Worm (Caenorhabditis elegans) whole organism, L4 larva: ENCODE results near the gene nhr-28.

Experiments
- F37D6.2 ChIP-seq: sonication (generic microtip); optimal IDR thresholded peaks from 2 replicates; lab custom pipeline; 2016; ENCODE audit warnings: mild to moderate bottlenecking, missing genetic modification characterization, missing compliant biosample characterization
- F44E2.7 ChIP-seq: fragments of 200-800 bp; sonication (Bioruptor generic); IDR thresholded peaks from 2 replicates; pipeline ENCODE4 v2.1.2; 2022; ENCODE audit warnings: missing genetic modification characterization, missing compliant biosample characterization
- R02D3.7 ChIP-seq: fragments of 150-350 bp; sonication (generic microtip); optimal IDR thresholded peaks from 3 replicates; lab custom pipeline; 2014; ENCODE audit warnings: missing biosample characterization, missing genetic modification characterization
- T20F7.1 ChIP-seq: fragments of 200-800 bp; sonication (Bioruptor generic); optimal IDR thresholded peaks from 2 replicates; lab custom pipeline; 2018; ENCODE audit warnings: mild to moderate bottlenecking, missing genetic modification characterization, missing compliant biosample characterization
- T26A8.4 ChIP-seq: fragments of 200-800 bp; sonication (Bioruptor generic); IDR thresholded peaks from 2 replicates; pipeline ENCODE4 v1.3.6; 2022; ENCODE audit warnings: missing genetic modification characterization, missing compliant biosample characterization
- Y48G9A.11 ChIP-seq: fragments of 200-800 bp; sonication (Bioruptor generic); IDR thresholded peaks from 2 replicates; pipeline ENCODE4 v1.3.6; 2022; ENCODE audit warnings: missing genetic modification reagents, missing genetic modification characterization, missing compliant biosample characterization
- Y75B8A.6 ChIP-seq: fragments of 200-800 bp; sonication (Bioruptor generic); IDR thresholded peaks from 2 replicates; pipeline ENCODE4 v1.3.6; 2022; ENCODE audit warnings: missing genetic modification reagents, missing genetic modification characterization, missing compliant biosample characterization
- ZK337.2 ChIP-seq: fragments of 200-800 bp; sonication (Bioruptor generic); IDR thresholded peaks from 2 replicates; pipeline ENCODE4 v1.3.6; 2022; ENCODE audit warnings: missing genetic modification reagents, missing genetic modification characterization, missing compliant biosample characterization
- aha-1 ChIP-seq: fragments of 150-350 bp; peaks from one replicate; lab custom pipeline; 2014; ENCODE audit warnings: missing biosample characterization, missing genetic modification characterization
- aly-2 ChIP-seq: sonication (generic microtip); optimal IDR thresholded peaks from 2 replicates; lab custom pipeline; 2018; ENCODE audit warnings: missing biosample characterization, missing genetic modification characterization
- ama-1 ChIP-seq: fragments of 150-350 bp; optimal IDR thresholded peaks from 2 replicates; lab custom pipeline; 2014; ENCODE audit warnings: inconsistent platforms, mixed read lengths
- ceh-32 ChIP-seq: sonication (generic microtip); optimal IDR thresholded peaks from 2 replicates; lab custom pipeline; 2016; ENCODE audit warnings: mild to moderate bottlenecking, missing genetic modification characterization, missing compliant biosample characterization; ENCODE audit not compliant: poor library complexity
- ceh-44 ChIP-seq: fragments of 200-800 bp; sonication (Bioruptor generic); IDR thresholded peaks from 2 replicates; pipeline ENCODE4 v1.3.6; 2022; ENCODE audit warnings: missing genetic modification reagents, missing genetic modification characterization, missing compliant biosample characterization
- daf-16 ChIP-seq, 3 experiments: sonication (generic microtip); optimal IDR thresholded peaks; 2 replicates each; lab custom pipeline; 2016 to 2017; ENCODE audit warnings: missing genetic modification characterization in 3 of 3, missing genetic modification reagents in 3 of 3, mild to moderate bottlenecking in 2 of 3, missing compliant biosample characterization in 2 of 3, missing biosample characterization in 1 of 3, moderate library complexity in 1 of 3
- daf-19 ChIP-seq: fragments of 200-800 bp; sonication (Bioruptor generic); conservative IDR thresholded peaks from 2 replicates; pipeline ENCODE4 v1.3.6; 2022; ENCODE audit warnings: missing genetic modification characterization, missing compliant biosample characterization
- daf-8 ChIP-seq: fragments of 200-800 bp; sonication (Bioruptor generic); IDR thresholded peaks from 2 replicates; pipeline ENCODE4 v1.3.6; 2022; ENCODE audit warnings: missing genetic modification characterization, missing compliant biosample characterization
- dmd-8 ChIP-seq: fragments of 200-800 bp; sonication (Bioruptor generic); IDR thresholded peaks from 2 replicates; pipeline ENCODE4 v1.3.6; 2022; ENCODE audit warnings: missing genetic modification characterization, missing compliant biosample characterization
- dmd-9 ChIP-seq: fragments of 200-800 bp; sonication (Bioruptor generic); IDR thresholded peaks from 2 replicates; pipeline ENCODE4 v1.3.6; 2022; ENCODE audit warnings: missing genetic modification reagents, missing genetic modification characterization, missing compliant biosample characterization
- dpl-1 ChIP-seq: fragments of 150-350 bp; optimal IDR thresholded peaks from 2 replicates; lab custom pipeline; 2014; ENCODE audit warnings: missing biosample characterization, missing genetic modification reagents, missing genetic modification characterization
- dve-1 ChIP-seq: sonication (generic microtip); optimal IDR thresholded peaks from 2 replicates; lab custom pipeline; 2017; ENCODE audit warnings: antibody characterized with exemption, mild to moderate bottlenecking, missing genetic modification characterization, missing compliant biosample characterization; ENCODE audit not compliant: insufficient read depth
- egl-27 ChIP-seq: sonication (generic microtip); optimal IDR thresholded peaks from 3 replicates; lab custom pipeline; 2017; ENCODE audit warnings: missing biosample characterization, missing genetic modification reagents, missing genetic modification characterization
- egl-43 ChIP-seq: fragments of 200-800 bp; sonication (Bioruptor generic); IDR thresholded peaks from 2 replicates; pipeline ENCODE4 v1.3.6; 2022; ENCODE audit warnings: missing genetic modification reagents, missing genetic modification characterization, missing compliant biosample characterization
- hlh-11 ChIP-seq: fragments of 200-800 bp; sonication (Bioruptor generic); optimal IDR thresholded peaks from 2 replicates; lab custom pipeline; 2018; ENCODE audit warnings: mild to moderate bottlenecking, missing genetic modification characterization, missing compliant biosample characterization
- hmg-1.1 ChIP-seq: fragments of 200-800 bp; sonication (Bioruptor generic); IDR thresholded peaks from 2 replicates; pipeline ENCODE4 v1.3.6; 2022; ENCODE audit warnings: missing genetic modification reagents, missing genetic modification characterization, missing compliant biosample characterization
- lim-7 ChIP-seq: fragments of 200-800 bp; sonication (Bioruptor generic); IDR thresholded peaks from 2 replicates; pipeline ENCODE4 v1.3.6; 2022; ENCODE audit warnings: missing genetic modification characterization, missing compliant biosample characterization
- lin-13 ChIP-seq: fragments of 150-350 bp; optimal IDR thresholded peaks from 2 replicates; lab custom pipeline; 2014; ENCODE audit warnings: missing biosample characterization, missing genetic modification reagents, missing genetic modification characterization
- lin-39 ChIP-seq: fragments of 150-350 bp; optimal IDR thresholded peaks from 2 replicates; lab custom pipeline; 2014; ENCODE audit warnings: missing biosample characterization, missing genetic modification reagents, missing genetic modification characterization
- mdl-1 ChIP-seq, 2 experiments: fragments of 150-350 bp in 1 of 2; sonication (generic microtip) in 1 of 2; optimal IDR thresholded peaks; 2 replicates each; lab custom pipeline; 2014 to 2017; ENCODE audit warnings: missing biosample characterization in 2 of 2, missing genetic modification characterization in 2 of 2
- mxl-2 ChIP-seq: fragments of 200-800 bp; sonication (Bioruptor generic); conservative IDR thresholded peaks from 2 replicates; pipeline ENCODE4 v1.3.6; 2022; ENCODE audit warnings: missing genetic modification reagents, missing genetic modification characterization, missing compliant biosample characterization
- mxl-3 ChIP-seq: fragments of 200-800 bp; sonication (Bioruptor generic); optimal IDR thresholded peaks from 2 replicates; lab custom pipeline; 2018; ENCODE audit warnings: mild to moderate bottlenecking, missing genetic modification characterization, missing compliant biosample characterization
- nhr-111 ChIP-seq: fragments of 200-800 bp; sonication (Bioruptor generic); optimal IDR thresholded peaks from 2 replicates; lab custom pipeline; 2018; ENCODE audit warnings: mild to moderate bottlenecking, missing genetic modification characterization, missing compliant biosample characterization
- nhr-6 ChIP-seq: fragments of 150-350 bp; optimal IDR thresholded peaks from 2 replicates; lab custom pipeline; 2014; ENCODE audit warnings: missing biosample characterization, missing genetic modification characterization
- nhr-76 ChIP-seq: fragments of 150-350 bp; optimal IDR thresholded peaks from 2 replicates; lab custom pipeline; 2014; ENCODE audit warnings: missing biosample characterization, missing genetic modification characterization
- pha-4 ChIP-seq, 2 experiments: fragments of 150-350 bp in 1 of 2; fragments of 200-800 bp in 1 of 2; sonication (Bioruptor generic) in 1 of 2; IDR thresholded peaks in 1 of 2; optimal IDR thresholded peaks in 1 of 2; 2 replicates each; pipeline versions ENCODE4 v1.3.6 to Lab custom; 2014 to 2022; ENCODE audit warnings: missing genetic modification characterization in 2 of 2, missing genetic modification reagents in 2 of 2, missing biosample characterization in 1 of 2, missing compliant biosample characterization in 1 of 2
- pqm-1 ChIP-seq: sonication (generic microtip); optimal IDR thresholded peaks from 2 replicates; lab custom pipeline; 2017; ENCODE audit warnings: missing biosample characterization, missing genetic modification characterization
- set-16 ChIP-seq: fragments of 200-800 bp; sonication (Bioruptor generic); IDR thresholded peaks from 2 replicates; pipeline ENCODE4 v1.3.6; 2022; ENCODE audit warnings: missing genetic modification reagents, missing genetic modification characterization, missing compliant biosample characterization
- snpc-1.2 ChIP-seq: fragments of 200-800 bp; sonication (Bioruptor generic); IDR thresholded peaks from 2 replicates; pipeline ENCODE4 v1.3.6; 2022; ENCODE audit warnings: missing genetic modification reagents, missing genetic modification characterization, missing compliant biosample characterization
- snpc-4 ChIP-seq: fragments of 150-350 bp; optimal IDR thresholded peaks from 2 replicates; lab custom pipeline; 2014; ENCODE audit warnings: missing biosample characterization, missing genetic modification characterization
- spr-1 ChIP-seq: sonication (generic microtip); optimal IDR thresholded peaks from 2 replicates; lab custom pipeline; 2016; ENCODE audit warnings: mild to moderate bottlenecking, missing genetic modification characterization, missing compliant biosample characterization
- tra-1 ChIP-seq: fragments of 200-800 bp; sonication (Bioruptor generic); IDR thresholded peaks from 2 replicates; pipeline ENCODE4 v1.3.6; 2022; ENCODE audit warnings: missing genetic modification reagents, missing genetic modification characterization, missing compliant biosample characterization
- unc-39 ChIP-seq: sonication (generic microtip); optimal IDR thresholded peaks from 2 replicates; lab custom pipeline; 2017; ENCODE audit warnings: missing biosample characterization, missing genetic modification characterization
- zag-1 ChIP-seq: fragments of 150-350 bp; optimal IDR thresholded peaks from 2 replicates; lab custom pipeline; 2014; ENCODE audit warnings: missing biosample characterization, missing genetic modification characterization
- zfp-2 ChIP-seq: sonication (generic microtip); optimal IDR thresholded peaks from 2 replicates; lab custom pipeline; 2016; ENCODE audit warnings: mild to moderate bottlenecking, missing genetic modification characterization, missing compliant biosample characterization
- zip-11 ChIP-seq: fragments of 200-800 bp; sonication (Bioruptor generic); IDR thresholded peaks from 2 replicates; pipeline ENCODE4 v1.3.6; 2022; ENCODE audit warnings: missing genetic modification characterization, missing compliant biosample characterization

The nhr-28 gene

ce11 chrX:16402303-16402702, 47.5 kb downstream of the nhr-28 start (continued):
- TF ChIP-seq snpc-1.2 (GFP tag; lab: Robert Waterston, UW) (no peak), nhr-111 (GFP tag; lab: Kevin White, UChicago) (no peak), dpl-1 (no peak)

ce11 chrX:16402787-16403186, 48.0 kb downstream of the nhr-28 start:
- TF ChIP-seq pha-4 (GFP tag; IDR thresholded peaks at IDR 0.05; lab: Robert Waterston, UW) (0 out of 2 replicates have a peak, but pooled peaks have one; percentile 14), pha-4 (tag; optimal IDR thresholded peaks at IDR 0.05; lab: Kevin White, UChicago) (no peak), aha-1 (tag; lab: Kevin White, UChicago) (no peak), F44E2.7 (GFP tag; lab: Robert Waterston, UW) (no peak), ama-1 (no peak)
- TF ChIP-seq, all 104 proteins: peak for 1

- TF ChIP-seq zip-11 (GFP tag; lab: Robert Waterston, UW) (no peak), mxl-3 (GFP tag; lab: Kevin White, UChicago) (peak; percentile 34), tra-1 (GFP tag; lab: Robert Waterston, UW) (0 out of 2 replicates have a peak, but pooled peaks have one; percentile 43), set-16 (peak; percentile 97), egl-27 (tag; lab: Kevin White, UChicago) (no peak), Y48G9A.11 (GFP tag; lab: Robert Waterston, UW) (0 out of 2 replicates have a peak, but pooled peaks have one; percentile 35), hlh-11 (tag; lab: Kevin White, UChicago) (peak; percentile 34), egl-43 (GFP tag; lab: Robert Waterston, UW) (0 out of 2 replicates have a peak, but pooled peaks have one; percentile 48)
These were observed 48.6 kb downstream of the nhr-28 start for ce11 chrX:16403424-16403823.

- no peak for TF ChIP-seq zfp-2 (tag; lab: Kevin White, UChicago)
- TF ChIP-seq ceh-32 (tag; lab: Kevin White, UChicago) = no peak
- no peak for TF ChIP-seq unc-39 (tag; lab: Kevin White, UChicago)
- TF ChIP-seq F44E2.7 (GFP tag; lab: Robert Waterston, UW) = no peak
- TF ChIP-seq ama-1 = no peak
- no peak for TF ChIP-seq lin-39 (tag; lab: Kevin White, UChicago)
- no peak for TF ChIP-seq daf-8 (GFP tag; lab: Robert Waterston, UW)
- no peak for TF ChIP-seq pha-4 (GFP tag; IDR thresholded peaks at IDR 0.05; lab: Robert Waterston, UW)
- peak; percentile 4 for TF ChIP-seq pha-4 (tag; optimal IDR thresholded peaks at IDR 0.05; lab: Kevin White, UChicago)
- peak; percentile 53 for TF ChIP-seq hlh-11 (tag; lab: Kevin White, UChicago)
- no peak for TF ChIP-seq Y48G9A.11 (GFP tag; lab: Robert Waterston, UW)
- no peak for TF ChIP-seq Y75B8A.6 (GFP tag; lab: Robert Waterston, UW)
- TF ChIP-seq spr-1 = no peak
- no peak for TF ChIP-seq daf-16 (GFP tag; optimal IDR thresholded peaks at IDR 0.05; lab: Kevin White, UChicago)
- TF ChIP-seq daf-16 (tag; optimal IDR thresholded peaks at IDR 0.05; lab: Kevin White, UChicago) = peak; percentile 93
- TF ChIP-seq ZK337.2 (GFP tag; lab: Robert Waterston, UW) = no peak
- no peak for TF ChIP-seq R02D3.7 (tag; lab: Kevin White, UChicago)
- TF ChIP-seq dve-1 (tag; lab: Kevin White, UChicago) = peak; percentile 78
- TF ChIP-seq egl-27 (tag; lab: Kevin White, UChicago) = no peak
- TF ChIP-seq daf-19 (GFP tag; lab: Robert Waterston, UW) = no peak
- no peak for TF ChIP-seq pqm-1 (tag; lab: Kevin White, UChicago)
- no peak for TF ChIP-seq T26A8.4 (GFP tag; lab: Robert Waterston, UW)
- TF ChIP-seq zag-1 (tag; lab: Kevin White, UChicago) = no peak
- TF ChIP-seq hmg-1.1 (GFP tag; lab: Robert Waterston, UW) = no peak
- TF ChIP-seq T20F7.1 (GFP tag; lab: Kevin White, UChicago) = no peak
- no peak for TF ChIP-seq snpc-4 (tag; lab: Kevin White, UChicago)
- TF ChIP-seq F37D6.2 (tag; lab: Kevin White, UChicago) = no peak
- no peak for TF ChIP-seq nhr-76
- no peak for TF ChIP-seq lim-7 (GFP tag; lab: Robert Waterston, UW)
- TF ChIP-seq snpc-1.2 (GFP tag; lab: Robert Waterston, UW) = no peak
- TF ChIP-seq dmd-8 (GFP tag; lab: Robert Waterston, UW) = no peak
- TF ChIP-seq mdl-1 (tag; optimal IDR thresholded peaks at IDR 0.05; lab: Kevin White, UChicago) = peak in 1 of 2 experiments; percentile 57
- no peak for TF ChIP-seq lin-13
- no peak for TF ChIP-seq mxl-2 (GFP tag; lab: Robert Waterston, UW)
- no peak for TF ChIP-seq ceh-44 (GFP tag; lab: Robert Waterston, UW)
- TF ChIP-seq nhr-6 (tag; lab: Kevin White, UChicago) = no peak
- no peak for TF ChIP-seq dmd-9
- TF ChIP-seq aly-2 = no peak
These were observed 50.0 kb downstream of the nhr-28 start for ce11 chrX:16404815-16405214.
